Worm (Caenorhabditis elegans) whole organism, L1 larva: ENCODE results near the gene cyp-33C3.

Experiments
- C04F5.9 ChIP-seq: sonication (generic microtip); optimal IDR thresholded peaks from 2 replicates; lab custom pipeline; 2016; ENCODE audit warnings: missing genetic modification characterization, missing compliant biosample characterization
- C34B4.2 ChIP-seq: sonication (generic microtip); optimal IDR thresholded peaks from 2 replicates; lab custom pipeline; 2017; ENCODE audit warnings: mild to moderate bottlenecking, missing genetic modification characterization, missing compliant biosample characterization
- aha-1 ChIP-seq: fragments of 150-350 bp; optimal IDR thresholded peaks from 2 replicates; lab custom pipeline; 2014; ENCODE audit warnings: missing biosample characterization, missing genetic modification characterization
- alr-1 ChIP-seq: fragments of 200-800 bp; sonication (Bioruptor generic); optimal IDR thresholded peaks from 2 replicates; lab custom pipeline; 2018; ENCODE audit warnings: borderline replicate concordance, mild to moderate bottlenecking, missing genetic modification characterization, missing compliant biosample characterization
- blmp-1 ChIP-seq: fragments of 150-350 bp; optimal IDR thresholded peaks from 2 replicates; lab custom pipeline; 2014; ENCODE audit warnings: missing biosample characterization, missing genetic modification characterization
- ceh-8 ChIP-seq: fragments of 200-800 bp; sonication (Bioruptor generic); optimal IDR thresholded peaks from 2 replicates; lab custom pipeline; 2018; ENCODE audit warnings: mild to moderate bottlenecking, missing genetic modification characterization, moderate library complexity, missing compliant biosample characterization
- ceh-82 ChIP-seq, 3 experiments: fragments of 150-350 bp in 1 of 3; sonication (generic microtip) in 2 of 3; optimal IDR thresholded peaks; 2 replicates each; lab custom pipeline; 2014 to 2017; ENCODE audit warnings: missing biosample characterization in 3 of 3, missing genetic modification characterization in 3 of 3
- ceh-88 ChIP-seq: fragments of 200-800 bp; sonication (Bioruptor generic); IDR thresholded peaks from 2 replicates; pipeline ENCODE4 v1.3.6; 2022; ENCODE audit warnings: missing genetic modification characterization, missing compliant biosample characterization
- dpl-1 ChIP-seq, 3 experiments: fragments of 150-350 bp in 2 of 3; sonication (generic microtip) in 1 of 3; optimal IDR thresholded peaks; 2 replicates each; lab custom pipeline; 2014 to 2017; ENCODE audit warnings: missing biosample characterization in 3 of 3, missing genetic modification characterization in 3 of 3, missing genetic modification reagents in 3 of 3
- efl-1 ChIP-seq, 4 experiments: fragments of 150-350 bp; optimal IDR thresholded peaks in 3 of 4; peaks in 1 of 4; 1 replicate in 1 of 4; 2 replicates in 3 of 4; lab custom pipeline; 2014; ENCODE audit warnings: missing biosample characterization in 2 of 4, missing genetic modification characterization in 2 of 4, missing genetic modification reagents in 2 of 4
- egl-13 ChIP-seq: sonication (generic microtip); optimal IDR thresholded peaks from 2 replicates; lab custom pipeline; 2016; ENCODE audit warnings: missing genotype, missing genetic modification reagents, missing genetic modification characterization, missing compliant biosample characterization
- egl-27 ChIP-seq, 2 experiments: fragments of 150-350 bp in 1 of 2; sonication (generic microtip); optimal IDR thresholded peaks; 3 replicates each; lab custom pipeline; 2017 to 2018; ENCODE audit warnings: missing biosample characterization in 2 of 2, missing genetic modification characterization in 2 of 2, missing genetic modification reagents in 2 of 2
- elt-2 ChIP-seq: sonication (generic microtip); optimal IDR thresholded peaks from 2 replicates; lab custom pipeline; 2016; ENCODE audit warnings: missing genetic modification characterization, mild to moderate bottlenecking, inconsistent platforms, missing compliant biosample characterization, missing genetic modification reagents
- fkh-8 ChIP-seq: sonication (generic microtip); optimal IDR thresholded peaks from 2 replicates; lab custom pipeline; 2016; ENCODE audit warnings: mild to moderate bottlenecking, missing genetic modification characterization, missing compliant biosample characterization
- grh-1 ChIP-seq: fragments of 200-800 bp; sonication (Bioruptor generic); IDR thresholded peaks from 2 replicates; pipeline ENCODE4 v1.3.6; 2022; ENCODE audit warnings: missing genetic modification reagents, missing genetic modification characterization, missing compliant biosample characterization
- hlh-4 ChIP-seq: sonication (generic microtip); optimal IDR thresholded peaks from 2 replicates; lab custom pipeline; 2016; ENCODE audit warnings: mild to moderate bottlenecking, missing genetic modification characterization, missing compliant biosample characterization
- irx-1 ChIP-seq: sonication (generic microtip); optimal IDR thresholded peaks from 2 replicates; lab custom pipeline; 2016; ENCODE audit warnings: missing genetic modification characterization, missing compliant biosample characterization
- isw-1 ChIP-seq: fragments of 200-800 bp; sonication (Bioruptor generic); IDR thresholded peaks from 2 replicates; pipeline ENCODE4 v1.3.6; 2022; ENCODE audit warnings: missing genetic modification characterization, missing compliant biosample characterization
- jun-1 ChIP-seq: fragments of 150-350 bp; optimal IDR thresholded peaks from 2 replicates; lab custom pipeline; 2014; ENCODE audit warnings: missing biosample characterization, missing genetic modification reagents, missing genetic modification characterization
- lin-13 ChIP-seq: fragments of 150-350 bp; optimal IDR thresholded peaks from 2 replicates; lab custom pipeline; 2014; ENCODE audit warnings: missing biosample characterization, missing genetic modification reagents, missing genetic modification characterization
- lin-35 ChIP-seq, 2 experiments: fragments of 150-350 bp; optimal IDR thresholded peaks; 2 replicates each; lab custom pipeline; 2014; ENCODE audit warnings: missing biosample characterization in 2 of 2, missing genetic modification characterization in 2 of 2, missing genetic modification reagents in 2 of 2
- lin-39 ChIP-seq: fragments of 150-350 bp; optimal IDR thresholded peaks from 2 replicates; lab custom pipeline; 2014; ENCODE audit warnings: missing biosample characterization, missing genetic modification reagents, missing genetic modification characterization
- lsy-2 ChIP-seq, 2 experiments: fragments of 150-350 bp; optimal IDR thresholded peaks; 2 replicates each; lab custom pipeline; 2014; ENCODE audit warnings: missing biosample characterization in 2 of 2, missing genetic modification characterization in 2 of 2
- mab-9 ChIP-seq: fragments of 200-800 bp; sonication (Bioruptor generic); IDR thresholded peaks from 2 replicates; pipeline ENCODE4 v1.3.6; 2022; ENCODE audit warnings: missing genetic modification reagents, missing genetic modification characterization, missing compliant biosample characterization
- mdl-1 ChIP-seq, 2 experiments: fragments of 150-350 bp; optimal IDR thresholded peaks; 2 replicates each; lab custom pipeline; 2014 to 2017; ENCODE audit warnings: missing biosample characterization in 2 of 2, missing genetic modification characterization in 2 of 2, inconsistent platforms in 1 of 2
- mep-1 ChIP-seq: fragments of 150-350 bp; optimal IDR thresholded peaks from 2 replicates; lab custom pipeline; 2014; ENCODE audit warnings: missing biosample characterization, missing genetic modification characterization
- nhr-11 ChIP-seq: fragments of 150-350 bp; optimal IDR thresholded peaks from 2 replicates; lab custom pipeline; 2014; ENCODE audit warnings: missing biosample characterization, missing genetic modification characterization
- nhr-19 ChIP-seq: fragments of 200-800 bp; sonication (Bioruptor generic); conservative IDR thresholded peaks from 2 replicates; pipeline ENCODE4 v1.3.6; 2022; ENCODE audit warnings: missing genetic modification characterization, missing compliant biosample characterization
- nhr-20 ChIP-seq: sonication (generic microtip); optimal IDR thresholded peaks from 2 replicates; lab custom pipeline; 2016; ENCODE audit warnings: mild to moderate bottlenecking, missing genetic modification characterization, missing compliant biosample characterization
- nhr-237 ChIP-seq: fragments of 150-350 bp; optimal IDR thresholded peaks from 2 replicates; lab custom pipeline; 2014; ENCODE audit warnings: missing biosample characterization, missing genetic modification characterization
- nhr-47 ChIP-seq: sonication (generic microtip); optimal IDR thresholded peaks from 2 replicates; lab custom pipeline; 2016; ENCODE audit warnings: mild to moderate bottlenecking, missing genetic modification characterization, moderate library complexity, missing compliant biosample characterization
- nhr-71 ChIP-seq: sonication (generic microtip); optimal IDR thresholded peaks from 2 replicates; lab custom pipeline; 2016; ENCODE audit warnings: mild to moderate bottlenecking, missing genetic modification characterization, moderate library complexity, missing compliant biosample characterization
- nhr-77 ChIP-seq: fragments of 150-350 bp; optimal IDR thresholded peaks from 2 replicates; lab custom pipeline; 2014; ENCODE audit warnings: missing biosample characterization, missing genetic modification characterization
- nhr-84 ChIP-seq: sonication (generic microtip); optimal IDR thresholded peaks from 2 replicates; lab custom pipeline; 2017; ENCODE audit warnings: missing biosample characterization, missing genetic modification characterization
- nhr-85 ChIP-seq: sonication (generic microtip); peaks from one replicate; lab custom pipeline; 2016; ENCODE audit warnings: missing genetic modification characterization, inconsistent platforms, missing compliant biosample characterization
- nhr-90 ChIP-seq: sonication (generic microtip); optimal IDR thresholded peaks from 2 replicates; lab custom pipeline; 2016; ENCODE audit warnings: mild to moderate bottlenecking, missing genetic modification characterization, missing compliant biosample characterization; ENCODE audit not compliant: poor library complexity
- pag-3 ChIP-seq: sonication (generic microtip); optimal IDR thresholded peaks from 2 replicates; lab custom pipeline; 2017; ENCODE audit warnings: missing genetic modification characterization, mild to moderate bottlenecking, missing compliant biosample characterization, antibody characterized with exemption, borderline replicate concordance; ENCODE audit not compliant: insufficient read depth
- pqm-1 ChIP-seq: sonication (generic microtip); optimal IDR thresholded peaks from 3 replicates; lab custom pipeline; 2017; ENCODE audit warnings: missing biosample characterization, missing genetic modification characterization
- skn-1 ChIP-seq: fragments of 150-350 bp; optimal IDR thresholded peaks from 2 replicates; lab custom pipeline; 2014; ENCODE audit warnings: missing biosample characterization, missing genetic modification characterization
- snu-23 ChIP-seq: sonication (generic microtip); optimal IDR thresholded peaks from 2 replicates; lab custom pipeline; 2016; ENCODE audit warnings: missing genetic modification characterization, missing compliant biosample characterization
- swsn-7 ChIP-seq: sonication (generic microtip); optimal IDR thresholded peaks from 2 replicates; lab custom pipeline; 2016; ENCODE audit warnings: missing genetic modification characterization, missing compliant biosample characterization
- tlp-1 ChIP-seq: fragments of 150-350 bp; optimal IDR thresholded peaks from 2 replicates; lab custom pipeline; 2014; ENCODE audit warnings: missing biosample characterization, missing genetic modification characterization
- unc-130 ChIP-seq: fragments of 150-350 bp; optimal IDR thresholded peaks from 2 replicates; lab custom pipeline; 2017; ENCODE audit warnings: missing biosample characterization, missing genetic modification characterization, inconsistent platforms
- zip-4 ChIP-seq: fragments of 200-800 bp; sonication (Bioruptor generic); optimal IDR thresholded peaks from 2 replicates; lab custom pipeline; 2018; ENCODE audit warnings: mild to moderate bottlenecking, missing genetic modification characterization, moderate library complexity, missing compliant biosample characterization
- ztf-4 ChIP-seq: fragments of 150-350 bp; optimal IDR thresholded peaks from 2 replicates; lab custom pipeline; 2014; ENCODE audit warnings: missing biosample characterization, missing genetic modification characterization

cyp-33C3 gene

ce11 chrV:2218803-2219202 is 23.8 kb upstream of the cyp-33C3 start, which contains the start of gene nhr-56:
nhr-56 (plus strand) TSS chrV:2219004.
- TF ChIP-seq swsn-7 (tag; lab: Kevin White, UChicago): peak; percentile 32
- TF ChIP-seq nhr-77 (tag; lab: Kevin White, UChicago): peak; percentile 15
- TF ChIP-seq egl-13 (tag; lab: Kevin White, UChicago): no peak
- peak in 1 of 2 experiments; percentile 38 for TF ChIP-seq mdl-1 (tag; optimal IDR thresholded peaks at IDR 0.05; lab: Kevin White, UChicago)
- peak; percentile 62 for TF ChIP-seq nhr-71 (tag; lab: Kevin White, UChicago)
- TF ChIP-seq ceh-88 (GFP tag; lab: Robert Waterston, UW): no peak
- TF ChIP-seq ceh-82 (tag; optimal IDR thresholded peaks at IDR 0.05; lab: Kevin White, UChicago): peak; percentile 11 to 37 (median 13)
- TF ChIP-seq lin-35 (GFP tag; optimal IDR thresholded peaks at IDR 0.05; lab: Kevin White, UChicago): peak in 1 of 2 experiments; percentile 63
- peak; percentile 39 for TF ChIP-seq blmp-1 (tag; lab: Kevin White, UChicago)
- TF ChIP-seq fkh-8 (tag; lab: Kevin White, UChicago): peak; percentile 19
- TF ChIP-seq nhr-90 (tag; lab: Kevin White, UChicago): peak; percentile 38
- peak; percentile 66 for TF ChIP-seq skn-1 (tag; lab: Kevin White, UChicago)
- peak; percentile 23 for TF ChIP-seq nhr-47
- TF ChIP-seq lsy-2 (tag; optimal IDR thresholded peaks at IDR 0.05; lab: Kevin White, UChicago): peak in 1 of 2 experiments; percentile 42
- peak; percentile 34 for TF ChIP-seq jun-1 (tag; lab: Kevin White, UChicago)
- no peak for TF ChIP-seq ceh-8 (GFP tag; lab: Kevin White, UChicago)
- TF ChIP-seq grh-1 (GFP tag; lab: Robert Waterston, UW): no peak
- peak; percentile 23 to 28 for TF ChIP-seq efl-1 (optimal IDR thresholded peaks at IDR 0.05; lab: Kevin White, UChicago)
- peak; percentile 3 to 87 for TF ChIP-seq efl-1 (GFP tag; optimal IDR thresholded peaks at IDR 0.05 in 1 of 2; lab: Kevin White, UChicago)
- TF ChIP-seq isw-1 (GFP tag; lab: Robert Waterston, UW): no peak
- TF ChIP-seq zip-4: peak; percentile 68
- TF ChIP-seq mep-1 (tag; lab: Kevin White, UChicago): peak; percentile 60
- TF ChIP-seq nhr-20 (tag; lab: Kevin White, UChicago): peak; percentile 80
- TF ChIP-seq irx-1 (tag; lab: Kevin White, UChicago): no peak
- TF ChIP-seq nhr-19: peak; percentile 14; the same call in 1 of the 2 replicates
- TF ChIP-seq elt-2 (tag; lab: Kevin White, UChicago): peak; percentile 27
- peak; percentile 72 for TF ChIP-seq nhr-85
- TF ChIP-seq dpl-1 (GFP tag; optimal IDR thresholded peaks at IDR 0.05; lab: Kevin White, UChicago): peak in 1 of 3 experiments; percentile 21
- TF ChIP-seq snu-23 (GFP tag; lab: Kevin White, UChicago): peak; percentile 56

DNA sequence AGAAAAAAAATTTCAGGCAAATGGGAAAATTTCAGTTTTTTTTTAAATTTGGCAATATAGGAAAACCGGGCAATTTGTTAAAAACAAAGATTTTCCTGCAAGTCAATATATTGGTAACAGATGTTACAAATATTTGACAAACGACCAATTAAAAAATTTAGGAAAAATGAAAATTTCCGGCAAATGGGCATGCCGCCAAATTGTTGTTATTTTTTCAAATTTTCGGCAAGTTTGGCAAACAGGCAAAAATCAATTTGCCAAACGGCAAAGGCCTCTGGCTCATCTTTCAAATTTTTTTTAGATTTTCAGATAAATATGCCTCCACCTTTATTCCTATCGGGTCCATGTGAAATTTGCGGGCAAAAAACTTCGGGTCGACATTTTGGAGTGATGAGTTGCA is 20.8 kb upstream of the cyp-33C3 start, which contains the start of gene nhr-128:
TSS of gene nhr-128 (plus strand) at position 301 of the 400 bp plus-strand sequence.
- TF ChIP-seq nhr-47: no peak
- TF ChIP-seq hlh-4 (tag; lab: Kevin White, UChicago): no peak
- no peak for TF ChIP-seq fkh-8 (tag; lab: Kevin White, UChicago)
- TF ChIP-seq C34B4.2 (tag; lab: Kevin White, UChicago): no peak
- TF ChIP-seq egl-13 (tag; lab: Kevin White, UChicago): no peak
- TF ChIP-seq nhr-84: no peak
- TF ChIP-seq egl-27 (tag; optimal IDR thresholded peaks at IDR 0.05; lab: Kevin White, UChicago): no peak
- TF ChIP-seq pag-3 (tag; lab: Kevin White, UChicago): no peak
- no peak for TF ChIP-seq nhr-20 (tag; lab: Kevin White, UChicago)
- TF ChIP-seq aha-1 (tag; lab: Kevin White, UChicago): no peak
- no peak for TF ChIP-seq nhr-19
- TF ChIP-seq nhr-237 (tag; lab: Kevin White, UChicago): no peak

ce11 chrV:2225130-2225529 is 17.4 kb upstream of the cyp-33C3 start, which contains the start of gene nhr-103:
nhr-103 (plus strand) TSS chrV:2225430.
- TF ChIP-seq grh-1 (GFP tag; lab: Robert Waterston, UW) (no peak), lsy-2 (tag; optimal IDR thresholded peaks at IDR 0.05; lab: Kevin White, UChicago) (no peak), nhr-20 (tag; lab: Kevin White, UChicago) (no peak), nhr-85 (no peak), lin-13 (GFP tag; lab: Kevin White, UChicago) (no peak), ztf-4 (tag; lab: Kevin White, UChicago) (no peak), elt-2 (tag; lab: Kevin White, UChicago) (no peak), pqm-1 (tag; lab: Kevin White, UChicago) (no peak), C04F5.9 (tag; lab: Kevin White, UChicago) (no peak), alr-1 (tag; lab: Kevin White, UChicago) (no peak), ceh-82 (tag; optimal IDR thresholded peaks at IDR 0.05; lab: Kevin White, UChicago) (no peak), nhr-11 (tag; lab: Kevin White, UChicago) (no peak), mab-9 (GFP tag; lab: Robert Waterston, UW) (no peak), unc-130 (tag; lab: Kevin White, UChicago) (no peak), tlp-1 (tag; lab: Kevin White, UChicago) (no peak), lin-39 (no peak)
- TF ChIP-seq, all 84 proteins: peak for 0
